Fruit fly (Drosophila melanogaster) whole organism, adult: ENCODE measurements around the gene eas.

Experiments used
- CG11617 ChIP-seq: fragments of 200-800 bp; sonication (Bioruptor generic); optimal IDR thresholded peaks from 2 replicates; lab custom pipeline; 2017; ENCODE audit warnings: mild to moderate bottlenecking, missing biosample characterization, missing genetic modification reagents, missing genetic modification characterization
- CG12768 ChIP-seq: fragments of 200-800 bp; sonication (Bioruptor generic); optimal IDR thresholded peaks from 2 replicates; lab custom pipeline; 2017; ENCODE audit warnings: missing biosample characterization, missing genetic modification characterization, mild to moderate bottlenecking, moderate library complexity, missing genetic modification reagents
- CG14711 ChIP-seq: fragments of 200-800 bp; sonication (Bioruptor generic); optimal IDR thresholded peaks from 2 replicates; lab custom pipeline; 2018; ENCODE audit warnings: missing biosample characterization, mild to moderate bottlenecking, missing genetic modification characterization, moderate library complexity
- CG1620 ChIP-seq: fragments of 200-800 bp; sonication (Bioruptor generic); optimal IDR thresholded peaks from 2 replicates; lab custom pipeline; 2016; ENCODE audit warnings: missing biosample characterization, missing genetic modification characterization
- CG33017 ChIP-seq: fragments of 200-800 bp; sonication (Bioruptor generic); optimal IDR thresholded peaks from 2 replicates; lab custom pipeline; 2018; ENCODE audit warnings: missing biosample characterization, mild to moderate bottlenecking, missing genetic modification characterization, moderate library complexity
- CG5204 ChIP-seq: fragments of 200-800 bp; sonication (Bioruptor generic); optimal IDR thresholded peaks from 2 replicates; lab custom pipeline; 2016; ENCODE audit warnings: missing biosample characterization, missing genetic modification characterization
- CG7045 ChIP-seq: fragments of 200-800 bp; sonication (Bioruptor generic); optimal IDR thresholded peaks from 2 replicates; lab custom pipeline; 2017; ENCODE audit warnings: missing biosample characterization, mild to moderate bottlenecking, missing genetic modification characterization
- CG7101 ChIP-seq: fragments of 200-800 bp; sonication (Bioruptor generic); optimal IDR thresholded peaks from 2 replicates; lab custom pipeline; 2018; ENCODE audit warnings: missing biosample characterization, mild to moderate bottlenecking, missing genetic modification characterization, moderate library complexity
- Clk ChIP-seq: fragments of 200-800 bp; sonication (Bioruptor generic); optimal IDR thresholded peaks from 2 replicates; lab custom pipeline; 2017; ENCODE audit warnings: missing biosample characterization, missing genetic modification characterization
- Crg-1 ChIP-seq: fragments of 200-800 bp; sonication (Bioruptor generic); optimal IDR thresholded peaks from 2 replicates; lab custom pipeline; 2016; ENCODE audit warnings: missing biosample characterization, missing genetic modification characterization
- Hr96 ChIP-seq: fragments of 200-800 bp; sonication (Bioruptor generic); optimal IDR thresholded peaks from 2 replicates; lab custom pipeline; 2016; ENCODE audit warnings: missing biosample characterization, missing genetic modification characterization
- Mnt ChIP-seq: fragments of 200-800 bp; sonication (Bioruptor generic); optimal IDR thresholded peaks from 2 replicates; lab custom pipeline; 2016; ENCODE audit warnings: missing biosample characterization, mild to moderate bottlenecking, missing genetic modification characterization
- bab1 ChIP-seq: fragments of 200-800 bp; sonication (Bioruptor generic); optimal IDR thresholded peaks from 3 replicates; lab custom pipeline; 2019; ENCODE audit warnings: missing biosample characterization, mild to moderate bottlenecking, missing genetic modification characterization, moderate library complexity
- cic ChIP-seq: fragments of 200-800 bp; sonication (Bioruptor generic); optimal IDR thresholded peaks from 2 replicates; lab custom pipeline; 2017; ENCODE audit warnings: missing biosample characterization, mild to moderate bottlenecking, missing genetic modification characterization, moderate library complexity
- cnc ChIP-seq, 2 experiments: fragments of >200 bp; optimal IDR thresholded peaks; 2 replicates each; lab custom pipeline; 2017
- kay ChIP-seq: fragments of 200-800 bp; sonication (Bioruptor generic); peaks from one replicate; lab custom pipeline; 2016; ENCODE audit warnings: missing biosample characterization, missing genetic modification characterization, borderline replicate concordance
- ovo ChIP-seq: fragments of 200-800 bp; sonication (Bioruptor generic); optimal IDR thresholded peaks from 2 replicates; lab custom pipeline; 2016; ENCODE audit warnings: missing biosample characterization, missing genetic modification characterization
- pad ChIP-seq: fragments of 200-800 bp; sonication (Bioruptor generic); optimal IDR thresholded peaks from 3 replicates; lab custom pipeline; 2017; ENCODE audit warnings: missing biosample characterization, missing genetic modification characterization, mild to moderate bottlenecking, moderate library complexity, missing genetic modification reagents
- tj ChIP-seq: fragments of 200-800 bp; sonication (Bioruptor generic); optimal IDR thresholded peaks from 3 replicates; lab custom pipeline; 2017; ENCODE audit warnings: missing biosample characterization, mild to moderate bottlenecking, missing genetic modification characterization, moderate library complexity
- toe ChIP-seq: fragments of 200-800 bp; sonication (Bioruptor generic); optimal IDR thresholded peaks from 2 replicates; lab custom pipeline; 2016; ENCODE audit warnings: missing biosample characterization, missing genetic modification characterization

The eas gene

DNA sequence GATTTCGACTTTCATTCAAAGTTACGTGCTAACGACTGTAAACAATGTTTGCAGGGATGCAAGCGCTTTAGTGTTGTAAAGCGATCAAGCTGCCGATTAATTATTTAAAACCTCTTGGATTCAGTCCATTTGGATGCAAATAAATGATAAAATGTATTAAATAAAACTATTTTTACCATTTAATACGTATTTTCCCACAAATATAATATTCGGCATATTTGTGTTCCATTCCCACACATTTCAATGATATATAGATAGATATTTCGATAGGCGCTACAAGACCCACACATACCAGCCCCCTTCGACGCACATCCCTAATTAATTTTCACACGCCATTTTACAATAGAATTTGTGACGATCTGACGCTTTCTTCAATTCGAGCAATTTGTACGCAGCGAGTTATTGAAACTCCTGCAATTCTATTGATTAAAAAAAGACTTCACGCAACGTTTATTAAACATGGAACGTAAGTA lies 10.4 kb downstream of the eas start, which contains the start of the genes CG32576 and caz:
Gene CG32576 (minus strand): TSS at position 42 of the 473 bp plus-strand sequence.
Gene caz (plus strand): TSS at position 319 of the 473 bp plus-strand sequence.
- TF ChIP-seq CG7101 (tag; lab: Kevin White, UChicago): peak; percentile 80
- peak; percentile 68 for TF ChIP-seq pad (GFP tag; lab: Kevin White, UChicago)
- TF ChIP-seq CG1620 (GFP tag; lab: Kevin White, UChicago): peak; percentile 71
- TF ChIP-seq Crg-1 (GFP tag; lab: Kevin White, UChicago): peak; percentile 89
- peak; percentile 76 for TF ChIP-seq tj (GFP tag; lab: Kevin White, UChicago)
- TF ChIP-seq CG33017 (tag; lab: Kevin White, UChicago): no peak
- peak; percentile 68 for TF ChIP-seq CG11617 (GFP tag; lab: Kevin White, UChicago)
- TF ChIP-seq bab1 (GFP tag; lab: Kevin White, UChicago): peak; percentile 48
- TF ChIP-seq cic (GFP tag; lab: Kevin White, UChicago): peak; percentile 59
- TF ChIP-seq CG5204 (GFP tag; lab: Kevin White, UChicago): no peak
- TF ChIP-seq CG14711 (tag; lab: Kevin White, UChicago): peak; percentile 64
- TF ChIP-seq Mnt (GFP tag; lab: Kevin White, UChicago): peak; percentile 73
- no peak for TF ChIP-seq Clk
- peak; percentile 71 for TF ChIP-seq ovo (GFP tag; lab: Kevin White, UChicago)

- TF ChIP-seq CG5204 (GFP tag; lab: Kevin White, UChicago): no peak
- TF ChIP-seq CG1620 (GFP tag; lab: Kevin White, UChicago): no peak
- no peak for TF ChIP-seq cic (GFP tag; lab: Kevin White, UChicago)
- no peak for TF ChIP-seq bab1 (GFP tag; lab: Kevin White, UChicago)
- TF ChIP-seq Clk: no peak
- TF ChIP-seq cnc (optimal IDR thresholded peaks at IDR 0.05; lab: Kevin White, UChicago): no peak
- no peak for TF ChIP-seq toe (GFP tag; lab: Kevin White, UChicago)
- no peak for TF ChIP-seq ovo (GFP tag; lab: Kevin White, UChicago)
- no peak for TF ChIP-seq Crg-1 (GFP tag; lab: Kevin White, UChicago)
- no peak for TF ChIP-seq pad (GFP tag; lab: Kevin White, UChicago)
- no peak for TF ChIP-seq CG7045 (GFP tag; lab: Kevin White, UChicago)
- no peak for TF ChIP-seq kay (GFP tag; lab: Kevin White, UChicago)
- no peak for TF ChIP-seq CG14711 (tag; lab: Kevin White, UChicago)
- no peak for TF ChIP-seq Mnt (GFP tag; lab: Kevin White, UChicago)
- no peak for TF ChIP-seq Hr96 (GFP tag; lab: Kevin White, UChicago)
- no peak for TF ChIP-seq CG7101 (tag; lab: Kevin White, UChicago)
- no peak for TF ChIP-seq tj (GFP tag; lab: Kevin White, UChicago)
- no peak for TF ChIP-seq CG33017 (tag; lab: Kevin White, UChicago)
- no peak for TF ChIP-seq CG11617 (GFP tag; lab: Kevin White, UChicago)
- TF ChIP-seq CG12768 (GFP tag; lab: Kevin White, UChicago): no peak
Measured at dm6 chrX:16288999-16289398, 10.9 kb downstream of the eas start.

DNA sequence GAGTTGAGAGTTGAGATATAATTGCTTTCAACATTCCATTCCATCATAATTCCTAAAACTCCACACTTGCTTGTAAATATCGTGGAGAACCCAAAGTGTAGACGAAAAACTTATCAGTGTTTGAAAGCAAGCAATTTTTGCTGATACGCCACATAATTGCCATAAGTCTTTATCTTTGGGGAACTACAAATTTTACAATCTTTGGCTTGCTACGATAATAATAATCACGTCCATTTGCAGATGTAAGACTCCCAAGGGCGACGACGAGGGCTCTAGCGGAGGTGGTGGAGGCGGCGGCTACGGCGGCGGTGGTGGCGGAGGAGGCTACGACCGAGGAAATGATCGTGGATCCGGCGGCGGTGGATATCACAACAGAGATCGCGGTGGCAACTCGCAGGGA lies 14.5 kb downstream of the eas start:
- TF ChIP-seq CG14711 (tag; lab: Kevin White, UChicago): no peak
- no peak for TF ChIP-seq CG1620 (GFP tag; lab: Kevin White, UChicago)
- no peak for TF ChIP-seq Mnt (GFP tag; lab: Kevin White, UChicago)
- TF ChIP-seq cnc (optimal IDR thresholded peaks at IDR 0.05; lab: Kevin White, UChicago): no peak
- TF ChIP-seq kay (GFP tag; lab: Kevin White, UChicago): no peak
- no peak for TF ChIP-seq CG11617 (GFP tag; lab: Kevin White, UChicago)
- no peak for TF ChIP-seq Clk
- TF ChIP-seq Hr96 (GFP tag; lab: Kevin White, UChicago): no peak

dm6 chrX:16296423-16297292 lies 18.5 kb downstream of the eas start, which contains the start of gene CG3632:
Gene CG3632, plus strand, starts transcription at chrX:16296671.
- TF ChIP-seq Clk (no peak), CG33017 (tag; lab: Kevin White, UChicago) (peak; percentile 33), Hr96 (GFP tag; lab: Kevin White, UChicago) (no peak), Crg-1 (GFP tag; lab: Kevin White, UChicago) (peak; percentile 89), tj (GFP tag; lab: Kevin White, UChicago) (peak; percentile 94), toe (GFP tag; lab: Kevin White, UChicago) (no peak), CG1620 (GFP tag; lab: Kevin White, UChicago) (peak; percentile 89), cic (GFP tag; lab: Kevin White, UChicago) (peak; percentile 46), bab1 (GFP tag; lab: Kevin White, UChicago) (peak; percentile 73), CG11617 (GFP tag; lab: Kevin White, UChicago) (peak; percentile 50), kay (GFP tag; lab: Kevin White, UChicago) (no peak), CG14711 (tag; lab: Kevin White, UChicago) (peak; percentile 66), CG7101 (tag; lab: Kevin White, UChicago) (peak; percentile 81), cnc (optimal IDR thresholded peaks at IDR 0.05; lab: Kevin White, UChicago) (no peak), Mnt (GFP tag; lab: Kevin White, UChicago) (peak; percentile 86), ovo (GFP tag; lab: Kevin White, UChicago) (peak; percentile 74), pad (GFP tag; lab: Kevin White, UChicago) (peak; percentile 68), CG7045 (GFP tag; lab: Kevin White, UChicago) (peak; percentile 28)

- TF ChIP-seq bab1 (GFP tag; lab: Kevin White, UChicago): no peak
Measured at dm6 chrX:16297618-16298017, 19.5 kb downstream of the eas start, which contains the start of gene ERp44. Gene ERp44, minus strand, starts transcription at chrX:16297718.
